Worm (Caenorhabditis elegans) whole organism, L2 larva: Measurements from ENCODE around the gene rsd-2.

Source experiments
- alr-1 ChIP-seq: fragments of 150-350 bp; optimal IDR thresholded peaks from 2 replicates; lab custom pipeline; 2014; ENCODE audit warnings: missing biosample characterization, missing genetic modification characterization
- crh-2 ChIP-seq: sonication (generic microtip); optimal IDR thresholded peaks from 2 replicates; lab custom pipeline; 2017; ENCODE audit warnings: missing biosample characterization, missing genetic modification characterization
- lsy-2 ChIP-seq, 2 experiments: fragments of 150-350 bp in 1 of 2; sonication (generic microtip) in 1 of 2; optimal IDR thresholded peaks; 2 replicates each; lab custom pipeline; 2014 to 2017; ENCODE audit warnings: missing biosample characterization in 2 of 2, missing genetic modification characterization in 2 of 2
- nhr-11 ChIP-seq: fragments of 150-350 bp; optimal IDR thresholded peaks from 2 replicates; lab custom pipeline; 2014; ENCODE audit warnings: missing biosample characterization, missing genetic modification characterization
- nhr-6 ChIP-seq: fragments of 150-350 bp; optimal IDR thresholded peaks from 2 replicates; lab custom pipeline; 2014; ENCODE audit warnings: missing biosample characterization, missing genetic modification characterization

rsd-2 gene

DNA sequence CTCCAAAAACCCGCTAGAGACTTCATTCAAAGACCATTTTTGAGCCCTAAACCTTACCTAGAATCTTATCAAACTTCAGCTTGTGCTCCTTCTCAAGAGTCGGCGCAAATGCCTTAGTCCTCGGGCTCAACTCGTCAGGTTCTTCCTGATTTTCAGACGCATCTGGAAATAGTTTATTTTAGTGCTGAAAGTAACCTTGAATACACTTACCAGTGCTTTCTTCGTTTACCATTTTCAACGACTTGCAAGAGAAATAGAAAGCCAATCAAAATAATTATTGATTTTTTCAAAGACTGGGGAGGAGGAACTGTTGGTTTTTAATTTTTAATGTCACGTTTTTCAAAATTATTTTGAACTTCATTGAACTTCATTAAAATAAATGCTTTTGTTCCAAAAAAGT is 68.1 kb downstream of the rsd-2 start, which contains the start of the genes ttbk-8.1 and Y38H8A.4:
Gene ttbk-8.1 (plus strand): TSS at position 301 of the 400 bp plus-strand sequence.
Gene Y38H8A.4 (minus strand): TSS at position 366 of the 400 bp plus-strand sequence.
- TF ChIP-seq nhr-6 (tag; lab: Kevin White, UChicago) (no peak), crh-2 (tag; lab: Kevin White, UChicago) (no peak), lsy-2 (tag; optimal IDR thresholded peaks at IDR 0.05; lab: Kevin White, UChicago) (no peak), nhr-11 (tag; lab: Kevin White, UChicago) (no peak), alr-1 (tag; lab: Kevin White, UChicago) (no peak)
